Worm (Caenorhabditis elegans) whole organism, young adult: Measurements from ENCODE around the gene Y73F4A.3.

ENCODE experiments used
- F55B11.4 ChIP-seq: sonication (generic microtip); optimal IDR thresholded peaks from 2 replicates; lab custom pipeline; 2016; ENCODE audit warnings: missing compliant biosample characterization, missing genetic modification characterization, borderline replicate concordance; ENCODE audit not compliant: insufficient read depth
- ama-1 ChIP-seq, 3 experiments: fragments of 150-350 bp in 1 of 3; sonication (generic microtip) in 2 of 3; optimal IDR thresholded peaks; 2 replicates each; lab custom pipeline; 2014 to 2018; ENCODE audit warnings: missing biosample characterization in 2 of 3, missing genetic modification characterization in 2 of 3, missing genetic modification reagents in 2 of 3
- aptf-3 ChIP-seq: fragments of 200-800 bp; sonication (Bioruptor generic); IDR thresholded peaks from 2 replicates; pipeline ENCODE4 v1.3.6; 2022; ENCODE audit warnings: missing genetic modification characterization, missing compliant biosample characterization
- hmg-20 ChIP-seq: fragments of 200-800 bp; sonication (Bioruptor generic); IDR thresholded peaks from 2 replicates; pipeline ENCODE4 v1.3.6; 2022; ENCODE audit warnings: missing genetic modification reagents, missing genetic modification characterization, missing compliant biosample characterization
- lir-1 ChIP-seq: fragments of 200-800 bp; sonication (Bioruptor generic); conservative IDR thresholded peaks from 2 replicates; pipeline ENCODE4 v1.3.6; 2022; ENCODE audit warnings: missing genetic modification reagents, missing genetic modification characterization, missing compliant biosample characterization
- madf-3 ChIP-seq: fragments of 200-800 bp; sonication (Bioruptor generic); IDR thresholded peaks from 2 replicates; pipeline ENCODE4 v1.3.6; 2022; ENCODE audit warnings: missing genetic modification reagents, missing genetic modification characterization, missing compliant biosample characterization
- mxl-1 ChIP-seq: sonication (generic microtip); optimal IDR thresholded peaks from 2 replicates; lab custom pipeline; 2016; ENCODE audit warnings: missing genetic modification characterization, missing compliant biosample characterization
- snpc-1.1 ChIP-seq: sonication (generic microtip); optimal IDR thresholded peaks from 2 replicates; lab custom pipeline; 2017; ENCODE audit warnings: missing genetic modification characterization, mild to moderate bottlenecking, missing compliant biosample characterization, antibody characterized with exemption, moderate library complexity, missing genotype, missing genetic modification reagents; ENCODE audit not compliant: insufficient read depth
- snpc-4 ChIP-seq, 5 experiments: fragments of 150-350 bp in 1 of 5; sonication (generic microtip) in 4 of 5; optimal IDR thresholded peaks; 2 replicates each; lab custom pipeline; 2014 to 2018; ENCODE audit warnings: missing genetic modification characterization in 5 of 5, missing biosample characterization in 3 of 5, antibody characterized with exemption in 2 of 5, mild to moderate bottlenecking in 2 of 5, missing compliant biosample characterization in 2 of 5, missing genotype in 2 of 5, moderate library complexity in 2 of 5, missing genetic modification reagents in 1 of 5
- tlf-1 ChIP-seq: fragments of 200-800 bp; sonication (Bioruptor generic); optimal IDR thresholded peaks from 2 replicates; lab custom pipeline; 2018; ENCODE audit warnings: mild to moderate bottlenecking, missing genetic modification characterization, missing compliant biosample characterization

Gene Y73F4A.3

DNA sequence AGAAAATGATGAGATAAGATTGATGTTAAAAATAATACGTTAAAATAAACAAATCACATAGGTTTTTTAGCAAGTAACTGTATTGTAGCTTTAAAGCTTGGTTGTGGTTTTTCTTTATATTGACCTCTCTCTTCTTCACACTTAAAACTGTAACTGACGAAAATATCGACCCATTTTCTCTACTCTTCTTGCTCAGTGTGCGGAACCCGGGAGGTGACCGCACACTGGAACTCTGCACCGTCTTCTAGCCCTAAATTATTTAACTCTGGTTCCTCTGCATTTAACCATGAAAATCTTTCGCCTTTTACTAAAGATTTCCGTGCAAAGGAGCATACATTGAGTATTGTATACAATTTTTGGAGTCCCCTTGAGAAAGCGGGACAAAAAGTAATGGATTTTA lies 45.8 kb downstream of the Y73F4A.3 start:
- TF ChIP-seq hmg-20 (GFP tag; lab: Robert Waterston, UW) (no peak), snpc-4 (GFP tag; optimal IDR thresholded peaks at IDR 0.05; lab: Kevin White, UChicago) (no peak), snpc-4 (tag; optimal IDR thresholded peaks at IDR 0.05; lab: Kevin White, UChicago) (peak in 2 of 4 experiments; percentile 4 to 63), madf-3 (GFP tag; lab: Robert Waterston, UW) (no peak), snpc-1.1 (tag; lab: Kevin White, UChicago) (peak; percentile 53), mxl-1 (tag; lab: Kevin White, UChicago) (no peak)
- TF ChIP-seq, all 124 proteins: peak for 2

DNA sequence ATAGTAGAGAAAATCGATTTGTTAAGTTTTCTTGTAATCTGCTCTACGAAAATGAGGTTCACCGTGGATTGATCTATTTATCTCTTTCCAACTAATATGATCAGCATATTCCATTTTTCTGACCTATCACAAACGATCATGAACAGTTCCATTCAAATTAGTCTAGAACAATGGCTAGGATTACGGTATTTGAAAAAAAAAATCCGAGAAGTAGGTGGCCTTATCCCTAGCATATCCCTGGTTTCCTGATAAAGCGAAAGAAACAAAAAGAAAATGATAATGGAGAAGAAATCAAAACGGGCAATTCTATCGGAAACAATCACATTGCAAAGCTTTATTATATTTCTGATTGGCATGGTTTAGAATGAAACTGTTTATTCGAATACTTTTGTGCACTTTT lies 47.5 kb downstream of the Y73F4A.3 start, which contains the start of gene mltn-12:
mltn-12 (plus strand) TSS at position 301 of the 400 bp plus-strand sequence.
- TF ChIP-seq lir-1 (GFP tag; lab: Robert Waterston, UW): no peak
- no peak for TF ChIP-seq ama-1 (optimal IDR thresholded peaks at IDR 0.05; lab: Kevin White, UChicago)
- TF ChIP-seq ama-1 (GFP tag; optimal IDR thresholded peaks at IDR 0.05; lab: Kevin White, UChicago): no peak
- TF ChIP-seq tlf-1 (GFP tag; lab: Kevin White, UChicago): no peak
- no peak for TF ChIP-seq F55B11.4 (tag; lab: Kevin White, UChicago)
- no peak for TF ChIP-seq mxl-1 (tag; lab: Kevin White, UChicago)
- no peak for TF ChIP-seq aptf-3 (GFP tag; lab: Robert Waterston, UW)
